Fruit fly (Drosophila melanogaster): ENCODE results near the gene RhoGAP15B.

The RhoGAP15B gene

dm6 chrX:16942735-16943514 is at the start of gene RhoGAP15B, which contains the start of gene CG13001 (continued):
- no peak for TF ChIP-seq danr (GFP tag; IDR thresholded peaks at IDR 0.05)
- TF ChIP-seq ems (GFP tag; optimal IDR thresholded peaks at IDR 0.05), result no peak
- TF ChIP-seq Ssrp (tag; optimal IDR thresholded peaks at IDR 0.05), result no peak
- TF ChIP-seq sisA (GFP tag; IDR thresholded peaks at IDR 0.05), result no peak
- TF ChIP-seq Dip2 (GFP tag; IDR thresholded peaks at IDR 0.05), result no peak
- no peak for TF ChIP-seq vfl (GFP tag; optimal IDR thresholded peaks at IDR 0.05)
- TF ChIP-seq gem (tag; optimal IDR thresholded peaks at IDR 0.05), result peak; percentile 6
- TF ChIP-seq ken (GFP tag; IDR thresholded peaks at IDR 0.05), result no peak
- TF ChIP-seq CG15269 (tag; optimal IDR thresholded peaks at IDR 0.05), result no peak
- no peak for TF ChIP-seq wek (GFP tag; optimal IDR thresholded peaks at IDR 0.05)
- no peak for TF ChIP-seq CG17612 (GFP tag; IDR thresholded peaks at IDR 0.05)
- no peak for TF ChIP-seq Mes4 (GFP tag; optimal IDR thresholded peaks at IDR 0.05)
- no peak for TF ChIP-seq yki (optimal IDR thresholded peaks at IDR 0.05)
- no peak for TF ChIP-seq ac (GFP tag; optimal IDR thresholded peaks at IDR 0.05)
- TF ChIP-seq CG11085 (GFP tag; IDR thresholded peaks at IDR 0.05), result no peak
- TF ChIP-seq Mrtf (GFP tag; IDR thresholded peaks at IDR 0.05), result no peak
- TF ChIP-seq CG3726 (GFP tag; IDR thresholded peaks at IDR 0.05), result no peak
- TF ChIP-seq sob (GFP tag; IDR thresholded peaks at IDR 0.05), result no peak
- no peak for TF ChIP-seq Poxn (GFP tag; IDR thresholded peaks at IDR 0.05)
- no peak for TF ChIP-seq Taf1 (GFP tag; IDR thresholded peaks at IDR 0.05)
- no peak for TF ChIP-seq toy (GFP tag; IDR thresholded peaks at IDR 0.05)
- TF ChIP-seq z (GFP tag; IDR thresholded peaks at IDR 0.05), result no peak
- no peak for TF ChIP-seq pan (optimal IDR thresholded peaks at IDR 0.05)
- TF ChIP-seq pan (GFP tag; optimal IDR thresholded peaks at IDR 0.05 in 1 of 2, IDR thresholded peaks at IDR 0.05 in 1 of 2), result no peak
- TF ChIP-seq CG17328 (GFP tag; IDR thresholded peaks at IDR 0.05), result no peak
- no peak for TF ChIP-seq CG2202 (tag; optimal IDR thresholded peaks at IDR 0.05)
- TF ChIP-seq CG6272 (GFP tag; IDR thresholded peaks at IDR 0.05), result no peak
- no peak for TF ChIP-seq caup (GFP tag; optimal IDR thresholded peaks at IDR 0.05; ENCODE audit: severe bottlenecking)
- TF ChIP-seq org-1 (GFP tag; optimal IDR thresholded peaks at IDR 0.05), result no peak
- TF ChIP-seq fd64A (GFP tag; optimal IDR thresholded peaks at IDR 0.05), result no peak
- no peak for TF ChIP-seq br (optimal IDR thresholded peaks at IDR 0.05)
- no peak for TF ChIP-seq CG6765 (GFP tag; optimal IDR thresholded peaks at IDR 0.05)
- peak; percentile 83 for TF ChIP-seq CG6791 (GFP tag; IDR thresholded peaks at IDR 0.05; ENCODE audit: partially characterized antibody)
- no peak for TF ChIP-seq CG18476 (GFP tag; optimal IDR thresholded peaks at IDR 0.05)
- TF ChIP-seq HLHmδ (GFP tag; optimal IDR thresholded peaks at IDR 0.05), result peak; percentile 21
- no peak for TF ChIP-seq Rfx (GFP tag; IDR thresholded peaks at IDR 0.05)
- TF ChIP-seq CG13424 (tag; optimal IDR thresholded peaks at IDR 0.05), result no peak
- no peak for TF ChIP-seq cas (GFP tag; IDR thresholded peaks at IDR 0.05)
- no peak for TF ChIP-seq Hmx (GFP tag; optimal IDR thresholded peaks at IDR 0.05)
- no peak for TF ChIP-seq cato (GFP tag; optimal IDR thresholded peaks at IDR 0.05; ENCODE audit: borderline replicate concordance)
- peak; percentile 61 for TF ChIP-seq CG7963 (GFP tag; IDR thresholded peaks at IDR 0.05; ENCODE audit: partially characterized antibody)
- no peak for TF ChIP-seq Xrp1 (GFP tag; IDR thresholded peaks at IDR 0.05)
- TF ChIP-seq CG4424 (GFP tag; optimal IDR thresholded peaks at IDR 0.05), result no peak
- no peak for TF ChIP-seq Sry-β (GFP tag; optimal IDR thresholded peaks at IDR 0.05)
- no peak for TF ChIP-seq CG15479 (GFP tag; optimal IDR thresholded peaks at IDR 0.05)
- no peak for TF ChIP-seq jumu (GFP tag; optimal IDR thresholded peaks at IDR 0.05)
- TF ChIP-seq CG2889 (GFP tag; IDR thresholded peaks at IDR 0.05), result no peak
- TF ChIP-seq ash1 (GFP tag; optimal IDR thresholded peaks at IDR 0.05), result no peak
- no peak for TF ChIP-seq slbo (GFP tag; IDR thresholded peaks at IDR 0.05)
- TF ChIP-seq gcm2 (GFP tag; optimal IDR thresholded peaks at IDR 0.05), result no peak
- TF ChIP-seq CG10274 (GFP tag; optimal IDR thresholded peaks at IDR 0.05), result no peak
- TF ChIP-seq CG7987 (GFP tag; optimal IDR thresholded peaks at IDR 0.05), result no peak

All from whole organism, embryonic.